Fruit fly (Drosophila melanogaster) Kc167 (cell line): ENCODE results near the gene COX8.

Source experiments
- Sin3A ChIP-seq: fragments of >200 bp; optimal IDR thresholded peaks from 2 replicates; lab custom pipeline; 2018; ENCODE audit warnings: missing external identifiers
- h ChIP-seq: fragments of >200 bp; optimal IDR thresholded peaks from 3 replicates; lab custom pipeline; 2018; ENCODE audit warnings: missing external identifiers
- insv ChIP-seq: fragments of >200 bp; optimal IDR thresholded peaks from 3 replicates; lab custom pipeline; 2018; ENCODE audit warnings: missing external identifiers
- psq ChIP-seq: fragments of >200 bp; optimal IDR thresholded peaks from 2 replicates; lab custom pipeline; 2017; ENCODE audit warnings: missing external identifiers
- ttk ChIP-seq: sonication (Bioruptor generic); optimal IDR thresholded peaks from 2 replicates; lab custom pipeline; 2017; ENCODE audit warnings: missing external identifiers

DNA sequence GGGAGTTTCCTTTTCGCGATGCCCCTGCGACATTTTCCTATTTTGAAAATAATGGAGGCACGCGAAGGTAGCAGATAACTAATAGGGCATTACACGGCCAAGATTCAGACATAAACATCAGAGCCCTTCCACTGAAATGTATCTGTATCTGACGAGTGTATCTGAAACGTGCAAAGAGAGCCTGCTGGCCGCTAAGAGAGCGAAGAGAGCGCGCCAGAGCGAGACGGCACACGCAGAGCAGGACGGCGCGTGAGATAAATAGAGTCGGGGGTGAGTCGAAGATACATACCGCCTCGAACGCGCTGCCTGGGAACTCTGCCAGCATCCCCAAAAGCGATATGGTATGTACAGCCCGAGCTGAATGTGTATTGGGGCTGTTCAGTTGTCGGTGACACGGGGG is 45.4 kb upstream of the COX8 start:
- TF ChIP-seq Sin3A (lab: Kevin White, UChicago) (no peak), ttk (no peak), h (lab: Kevin White, UChicago) (no peak), psq (lab: Kevin White, UChicago) (no peak), insv (lab: Kevin White, UChicago) (no peak)
